Worm (Caenorhabditis elegans) whole organism, L3 larva: Measurements from ENCODE around the gene C13F10.5.

Experiments used
- R02D3.7 ChIP-seq: fragments of 150-350 bp; optimal IDR thresholded peaks from 2 replicates; lab custom pipeline; 2014; ENCODE audit warnings: missing biosample characterization, missing genetic modification characterization
- ZK546.5 ChIP-seq: sonication (generic microtip); optimal IDR thresholded peaks from 2 replicates; lab custom pipeline; 2017; ENCODE audit warnings: missing biosample characterization, missing genetic modification characterization
- aly-2 ChIP-seq: fragments of 150-350 bp; optimal IDR thresholded peaks from 2 replicates; lab custom pipeline; 2014; ENCODE audit warnings: missing biosample characterization, missing genetic modification characterization
- ama-1 ChIP-seq: fragments of 150-350 bp; optimal IDR thresholded peaks from 2 replicates; lab custom pipeline; 2018
- ceh-16 ChIP-seq: sonication (generic microtip); optimal IDR thresholded peaks from 2 replicates; lab custom pipeline; 2017; ENCODE audit warnings: missing biosample characterization, missing genetic modification characterization
- ceh-28 ChIP-seq: fragments of 150-350 bp; optimal IDR thresholded peaks from 2 replicates; lab custom pipeline; 2014; ENCODE audit warnings: missing biosample characterization, missing genetic modification reagents, missing genetic modification characterization
- ceh-82 ChIP-seq: fragments of 150-350 bp; optimal IDR thresholded peaks from 2 replicates; lab custom pipeline; 2014; ENCODE audit warnings: missing biosample characterization, missing genetic modification characterization
- ceh-9 ChIP-seq: sonication (generic microtip); optimal IDR thresholded peaks from 2 replicates; lab custom pipeline; 2018; ENCODE audit warnings: missing biosample characterization, missing genetic modification characterization
- daf-12 ChIP-seq: fragments of 150-350 bp; optimal IDR thresholded peaks from 2 replicates; lab custom pipeline; 2014; ENCODE audit warnings: missing biosample characterization, missing genetic modification reagents, missing genetic modification characterization
- egl-27 ChIP-seq: sonication (generic microtip); optimal IDR thresholded peaks from 4 replicates; lab custom pipeline; 2017; ENCODE audit warnings: missing biosample characterization, missing genetic modification reagents, missing genetic modification characterization
- egl-5 ChIP-seq: fragments of 150-350 bp; optimal IDR thresholded peaks from 2 replicates; lab custom pipeline; 2017; ENCODE audit warnings: missing biosample characterization, missing genetic modification reagents, missing genetic modification characterization, inconsistent platforms
- elt-1 ChIP-seq: fragments of 150-350 bp; optimal IDR thresholded peaks from 2 replicates; lab custom pipeline; 2014; ENCODE audit warnings: missing biosample characterization, missing genetic modification characterization
- elt-2 ChIP-seq: sonication (generic microtip); optimal IDR thresholded peaks from 2 replicates; lab custom pipeline; 2016; ENCODE audit warnings: missing genetic modification reagents, mild to moderate bottlenecking, missing genetic modification characterization, missing compliant biosample characterization
- elt-3 ChIP-seq, 3 experiments: fragments of 150-350 bp in 1 of 3; sonication (generic microtip) in 2 of 3; optimal IDR thresholded peaks; 2 replicates in 2 of 3; 4 replicates in 1 of 3; lab custom pipeline; 2014 to 2017; ENCODE audit warnings: missing biosample characterization in 3 of 3, missing genetic modification characterization in 3 of 3
- eor-1 ChIP-seq, 2 experiments: fragments of 150-350 bp; optimal IDR thresholded peaks; 2 replicates each; lab custom pipeline; 2014 to 2018; ENCODE audit warnings: missing biosample characterization in 2 of 2, missing genetic modification characterization in 2 of 2
- fkh-10 ChIP-seq: sonication (generic microtip); optimal IDR thresholded peaks from 2 replicates; lab custom pipeline; 2017; ENCODE audit warnings: missing biosample characterization, missing genetic modification reagents, missing genetic modification characterization
- fkh-2 ChIP-seq: fragments of 150-350 bp; optimal IDR thresholded peaks from 2 replicates; lab custom pipeline; 2014; ENCODE audit warnings: missing biosample characterization, missing genetic modification reagents, missing genetic modification characterization
- fos-1 ChIP-seq: fragments of 150-350 bp; optimal IDR thresholded peaks from 2 replicates; lab custom pipeline; 2014; ENCODE audit warnings: missing biosample characterization, missing genetic modification characterization
- hmg-11 ChIP-seq: sonication (generic microtip); optimal IDR thresholded peaks from 2 replicates; lab custom pipeline; 2016; ENCODE audit warnings: missing genetic modification characterization, missing compliant biosample characterization
- jun-1 ChIP-seq: fragments of 150-350 bp; optimal IDR thresholded peaks from 2 replicates; lab custom pipeline; 2014; ENCODE audit warnings: missing biosample characterization, missing genetic modification reagents, missing genetic modification characterization
- lin-15B ChIP-seq: fragments of 150-350 bp; optimal IDR thresholded peaks from 2 replicates; lab custom pipeline; 2014; ENCODE audit warnings: missing biosample characterization, missing genetic modification characterization
- lin-39 ChIP-seq: fragments of 150-350 bp; optimal IDR thresholded peaks from 2 replicates; lab custom pipeline; 2018; ENCODE audit warnings: missing biosample characterization, missing genetic modification reagents, missing genetic modification characterization
- lsy-12 ChIP-seq: sonication (generic microtip); optimal IDR thresholded peaks from 2 replicates; lab custom pipeline; 2016; ENCODE audit warnings: mild to moderate bottlenecking, missing genetic modification characterization, missing compliant biosample characterization
- mdl-1 ChIP-seq: fragments of 150-350 bp; optimal IDR thresholded peaks from 2 replicates; lab custom pipeline; 2014; ENCODE audit warnings: missing biosample characterization, missing genetic modification characterization
- mml-1 ChIP-seq: fragments of 150-350 bp; sonication (generic microtip); optimal IDR thresholded peaks from 3 replicates; lab custom pipeline; 2014; ENCODE audit warnings: missing biosample characterization, missing genetic modification characterization
- nfya-1 ChIP-seq: sonication (generic microtip); optimal IDR thresholded peaks from 2 replicates; lab custom pipeline; 2017; ENCODE audit warnings: missing genetic modification characterization, mild to moderate bottlenecking, missing compliant biosample characterization, antibody characterized with exemption, moderate library complexity; ENCODE audit not compliant: insufficient read depth
- nhr-11 ChIP-seq: fragments of 150-350 bp; optimal IDR thresholded peaks from 2 replicates; lab custom pipeline; 2014; ENCODE audit warnings: missing biosample characterization, missing genetic modification characterization
- nhr-12 ChIP-seq: fragments of 150-350 bp; optimal IDR thresholded peaks from 2 replicates; lab custom pipeline; 2014; ENCODE audit warnings: missing biosample characterization, missing genetic modification characterization
- nhr-23 ChIP-seq: fragments of 150-350 bp; optimal IDR thresholded peaks from 2 replicates; lab custom pipeline; 2014; ENCODE audit warnings: missing biosample characterization, missing genetic modification reagents, missing genetic modification characterization
- nhr-237 ChIP-seq: fragments of 150-350 bp; optimal IDR thresholded peaks from 2 replicates; lab custom pipeline; 2014; ENCODE audit warnings: missing biosample characterization, missing genetic modification characterization
- nhr-25 ChIP-seq: sonication (generic microtip); optimal IDR thresholded peaks from 2 replicates; lab custom pipeline; 2017; ENCODE audit warnings: missing biosample characterization, missing genetic modification characterization
- nhr-28 ChIP-seq: fragments of 150-350 bp; optimal IDR thresholded peaks from 2 replicates; lab custom pipeline; 2014; ENCODE audit warnings: missing biosample characterization, missing genetic modification characterization
- nhr-43 ChIP-seq: sonication (generic microtip); optimal IDR thresholded peaks from 2 replicates; lab custom pipeline; 2016; ENCODE audit warnings: mild to moderate bottlenecking, missing genetic modification characterization, missing compliant biosample characterization; ENCODE audit not compliant: poor library complexity, severe bottlenecking
- nhr-67 ChIP-seq: fragments of 150-350 bp; optimal IDR thresholded peaks from 2 replicates; lab custom pipeline; 2014; ENCODE audit warnings: missing biosample characterization, missing genetic modification characterization
- nhr-76 ChIP-seq: fragments of 150-350 bp; sonication (generic microtip); optimal IDR thresholded peaks from 5 replicates; lab custom pipeline; 2014; ENCODE audit warnings: missing biosample characterization, missing genetic modification characterization
- nhr-77 ChIP-seq: fragments of 150-350 bp; optimal IDR thresholded peaks from 2 replicates; lab custom pipeline; 2014; ENCODE audit warnings: missing biosample characterization, missing genetic modification characterization
- pha-4 ChIP-seq: fragments of 150-350 bp; optimal IDR thresholded peaks from 2 replicates; lab custom pipeline; 2014; ENCODE audit warnings: missing biosample characterization, missing genetic modification reagents, missing genetic modification characterization
- pqm-1 ChIP-seq: fragments of 150-350 bp; optimal IDR thresholded peaks from 2 replicates; lab custom pipeline; 2017; ENCODE audit warnings: missing biosample characterization, missing genetic modification characterization, inconsistent platforms
- sea-2 ChIP-seq: fragments of 150-350 bp; sonication (generic microtip); optimal IDR thresholded peaks from 4 replicates; lab custom pipeline; 2014; ENCODE audit warnings: missing biosample characterization, missing genetic modification reagents, missing genetic modification characterization
- skn-1 ChIP-seq: fragments of 150-350 bp; optimal IDR thresholded peaks from 2 replicates; lab custom pipeline; 2014; ENCODE audit warnings: missing biosample characterization, missing genetic modification characterization
- snpc-4 ChIP-seq: fragments of 150-350 bp; optimal IDR thresholded peaks from 2 replicates; lab custom pipeline; 2014; ENCODE audit warnings: missing biosample characterization, missing genetic modification characterization
- tbx-2 ChIP-seq: sonication (generic microtip); optimal IDR thresholded peaks from 2 replicates; lab custom pipeline; 2016; ENCODE audit warnings: mild to moderate bottlenecking, missing genetic modification characterization, missing compliant biosample characterization
- unc-39 ChIP-seq: sonication (generic microtip); optimal IDR thresholded peaks from 4 replicates; lab custom pipeline; 2017; ENCODE audit warnings: missing biosample characterization, missing genetic modification characterization
- unc-62 ChIP-seq: fragments of 150-350 bp; sonication (generic microtip); optimal IDR thresholded peaks from 4 replicates; lab custom pipeline; 2014; ENCODE audit warnings: missing biosample characterization, missing genetic modification reagents, missing genetic modification characterization
- zag-1 ChIP-seq: fragments of 150-350 bp; optimal IDR thresholded peaks from 2 replicates; lab custom pipeline; 2014; ENCODE audit warnings: missing biosample characterization, missing genetic modification characterization
- ztf-11 ChIP-seq: fragments of 150-350 bp; optimal IDR thresholded peaks from 2 replicates; lab custom pipeline; 2014; ENCODE audit warnings: missing biosample characterization, missing genetic modification characterization
- ztf-4 ChIP-seq: fragments of 150-350 bp; optimal IDR thresholded peaks from 2 replicates; lab custom pipeline; 2014; ENCODE audit warnings: missing biosample characterization, missing genetic modification characterization

The C13F10.5 gene

ce11 chrV:7230847-7231246 lies 12.0 kb upstream of the C13F10.5 start, which contains the start of the genes gei-6 and krr-1:
Gene gei-6, minus strand, starts transcription at chrV:7230848.
Gene krr-1, plus strand, starts transcription at chrV:7231190.
- TF ChIP-seq ZK546.5 (tag; lab: Kevin White, UChicago) (no peak), R02D3.7 (tag; lab: Kevin White, UChicago) (peak; percentile 17), aly-2 (no peak), pha-4 (peak; percentile 65), nhr-23 (tag; lab: Kevin White, UChicago) (peak; percentile 50), jun-1 (tag; lab: Kevin White, UChicago) (no peak), lsy-12 (tag; lab: Kevin White, UChicago) (no peak), unc-62 (no peak), snpc-4 (no peak), fkh-10 (no peak), mml-1 (no peak), elt-1 (tag; lab: Kevin White, UChicago) (no peak), nhr-11 (tag; lab: Kevin White, UChicago) (no peak), nhr-12 (tag; lab: Kevin White, UChicago) (no peak), elt-2 (tag; lab: Kevin White, UChicago) (peak; percentile 14), sea-2 (no peak), fos-1 (tag; lab: Kevin White, UChicago) (no peak), nhr-28 (tag; lab: Kevin White, UChicago) (no peak), ama-1 (lab: Kevin White, UChicago) (no peak), pqm-1 (no peak), eor-1 (tag; optimal IDR thresholded peaks at IDR 0.05; lab: Kevin White, UChicago) (no peak), skn-1 (tag; lab: Kevin White, UChicago) (no peak), nfya-1 (tag; lab: Kevin White, UChicago) (peak; percentile 58), nhr-43 (tag; lab: Kevin White, UChicago) (peak; percentile 20), egl-27 (tag; lab: Kevin White, UChicago) (no peak), fkh-2 (no peak), ceh-28 (tag; lab: Kevin White, UChicago) (no peak), ztf-11 (tag; lab: Kevin White, UChicago) (no peak), tbx-2 (tag; lab: Kevin White, UChicago) (no peak), mdl-1 (tag; lab: Kevin White, UChicago) (no peak), egl-5 (tag; lab: Kevin White, UChicago) (no peak), nhr-67 (no peak), zag-1 (tag; lab: Kevin White, UChicago) (no peak), ztf-4 (tag; lab: Kevin White, UChicago) (no peak), nhr-77 (no peak), ceh-16 (tag; lab: Kevin White, UChicago) (no peak), nhr-76 (tag; lab: Kevin White, UChicago) (no peak), daf-12 (tag; lab: Kevin White, UChicago) (no peak), elt-3 (tag; optimal IDR thresholded peaks at IDR 0.05; lab: Kevin White, UChicago) (no peak), ceh-9 (tag; lab: Kevin White, UChicago) (no peak), nhr-237 (no peak), nhr-25 (tag; lab: Kevin White, UChicago) (no peak), lin-39 (peak; percentile 12), lin-15B (tag; lab: Kevin White, UChicago) (peak; percentile 78), hmg-11 (peak; percentile 73), ceh-82 (tag; lab: Kevin White, UChicago) (no peak), unc-39 (tag; lab: Kevin White, UChicago) (no peak)
- TF ChIP-seq, all 47 proteins: peak for 9

- TF ChIP-seq ZK546.5 (tag; lab: Kevin White, UChicago) = no peak
- no peak for TF ChIP-seq ztf-4 (tag; lab: Kevin White, UChicago)
- TF ChIP-seq nhr-76 (tag; lab: Kevin White, UChicago) = no peak
- no peak for TF ChIP-seq daf-12 (tag; lab: Kevin White, UChicago)
- no peak for TF ChIP-seq snpc-4
- no peak for TF ChIP-seq ama-1 (lab: Kevin White, UChicago)
- TF ChIP-seq mml-1 = no peak
- no peak for TF ChIP-seq tbx-2 (tag; lab: Kevin White, UChicago)
- TF ChIP-seq nhr-77 = no peak
- no peak for TF ChIP-seq fkh-2
- TF ChIP-seq elt-2 (tag; lab: Kevin White, UChicago) = no peak
- no peak for TF ChIP-seq nhr-25 (tag; lab: Kevin White, UChicago)
- TF ChIP-seq ceh-82 (tag; lab: Kevin White, UChicago) = no peak
- TF ChIP-seq skn-1 (tag; lab: Kevin White, UChicago) = no peak
Observed at ce11 chrV:7225894-7226293, 7.0 kb upstream of the C13F10.5 start.
